Fruit fly (Drosophila melanogaster) whole organism, embryonic: ENCODE results near the gene CG7781.

Source experiments
- Abd-B ChIP-seq: fragments of 200-800 bp; sonication (Bioruptor generic); optimal IDR thresholded peaks from 2 replicates; lab custom pipeline; 2018; ENCODE audit warnings: missing biosample characterization, mild to moderate bottlenecking, missing genetic modification characterization, moderate library complexity
- CG10267 ChIP-seq: fragments of 200-800 bp; sonication (Bioruptor generic); optimal IDR thresholded peaks from 2 replicates; lab custom pipeline; 2018; ENCODE audit warnings: missing biosample characterization, mild to moderate bottlenecking, missing genetic modification characterization, moderate library complexity
- CG11723 ChIP-seq: fragments of 200-800 bp; sonication (Bioruptor generic); optimal IDR thresholded peaks from 2 replicates; lab custom pipeline; 2017; ENCODE audit warnings: missing biosample characterization, mild to moderate bottlenecking, missing genetic modification characterization
- CG12219 ChIP-seq: fragments of 200-800 bp; sonication (Bioruptor generic); optimal IDR thresholded peaks from 3 replicates; lab custom pipeline; 2018; ENCODE audit warnings: missing biosample characterization, mild to moderate bottlenecking, missing genetic modification characterization
- CG12744 ChIP-seq: fragments of 200-800 bp; sonication (Bioruptor generic); optimal IDR thresholded peaks from 2 replicates; lab custom pipeline; 2016; ENCODE audit warnings: missing biosample characterization, missing genetic modification characterization
- CG14014 ChIP-seq: fragments of 200-800 bp; sonication (Bioruptor generic); IDR thresholded peaks from 2 replicates; pipeline ENCODE4 v1.3.6; 2022; ENCODE audit warnings: missing biosample characterization, missing genetic modification characterization
- CG14965 ChIP-seq: fragments of 200-800 bp; sonication (Bioruptor generic); optimal IDR thresholded peaks from 2 replicates; lab custom pipeline; 2016; ENCODE audit warnings: missing biosample characterization, missing genetic modification characterization, borderline replicate concordance
- CG1603 ChIP-seq: fragments of 200-800 bp; sonication (Bioruptor generic); optimal IDR thresholded peaks from 2 replicates; lab custom pipeline; 2019; ENCODE audit warnings: missing biosample characterization, mild to moderate bottlenecking, missing genetic modification characterization, moderate library complexity
- CG1647 ChIP-seq: fragments of 200-800 bp; sonication (Bioruptor generic); optimal IDR thresholded peaks from 3 replicates; lab custom pipeline; 2016; ENCODE audit warnings: missing biosample characterization, missing genetic modification characterization
- CG17361 ChIP-seq: fragments of 200-800 bp; sonication (Bioruptor generic); IDR thresholded peaks from 3 replicates; pipeline ENCODE4 v1.3.6; 2022; ENCODE audit warnings: missing biosample characterization, missing genetic modification characterization
- CG18011 ChIP-seq: fragments of 200-800 bp; sonication (Bioruptor generic); optimal IDR thresholded peaks from 2 replicates; lab custom pipeline; 2017; ENCODE audit warnings: missing biosample characterization, missing genetic modification characterization, mild to moderate bottlenecking, moderate library complexity, missing genotype
- CG18262 ChIP-seq: fragments of 200-800 bp; optimal IDR thresholded peaks from 3 replicates; lab custom pipeline; 2019; ENCODE audit warnings: missing biosample characterization, mild to moderate bottlenecking, missing genetic modification characterization, moderate library complexity
- CG18476 ChIP-seq: fragments of 200-800 bp; sonication (Bioruptor generic); optimal IDR thresholded peaks from 2 replicates; lab custom pipeline; 2016; ENCODE audit warnings: missing biosample characterization, mild to moderate bottlenecking, missing genetic modification characterization
- CG30403 ChIP-seq: fragments of 200-800 bp; sonication (Bioruptor generic); optimal IDR thresholded peaks from 3 replicates; lab custom pipeline; 2016; ENCODE audit warnings: missing biosample characterization, missing genetic modification characterization
- CG3065 ChIP-seq: fragments of 200-800 bp; sonication (Bioruptor generic); optimal IDR thresholded peaks from 2 replicates; lab custom pipeline; 2016; ENCODE audit warnings: missing biosample characterization, missing genetic modification characterization
- CG3281 ChIP-seq: fragments of 200-800 bp; sonication (Bioruptor generic); optimal IDR thresholded peaks from 3 replicates; lab custom pipeline; 2017; ENCODE audit warnings: missing biosample characterization, mild to moderate bottlenecking, missing genetic modification characterization
- CG4328 ChIP-seq: fragments of 200-800 bp; sonication (Bioruptor generic); optimal IDR thresholded peaks from 3 replicates; lab custom pipeline; 2017; ENCODE audit warnings: missing biosample characterization, missing genetic modification reagents, missing genetic modification characterization
- CG4820 ChIP-seq: fragments of 200-800 bp; sonication (Bioruptor generic); optimal IDR thresholded peaks from 3 replicates; lab custom pipeline; 2016; ENCODE audit warnings: missing biosample characterization, missing genetic modification characterization
- CG5245 ChIP-seq: fragments of 200-800 bp; sonication (Bioruptor generic); optimal IDR thresholded peaks from 3 replicates; lab custom pipeline; 2016; ENCODE audit warnings: missing biosample characterization, missing genetic modification characterization
- CG6791 ChIP-seq: fragments of 200-800 bp; sonication (Bioruptor generic); IDR thresholded peaks from 3 replicates; pipeline ENCODE4 v1.3.6; 2022; ENCODE audit warnings: missing biosample characterization, missing genetic modification characterization; ENCODE audit not compliant: partially characterized antibody
- CG7372 ChIP-seq: fragments of 200-800 bp; sonication (Bioruptor generic); IDR thresholded peaks from 2 replicates; pipeline ENCODE4 v1.3.6; 2022; ENCODE audit warnings: missing biosample characterization, missing genetic modification characterization
- CG9437 ChIP-seq: fragments of 200-800 bp; sonication (Bioruptor generic); optimal IDR thresholded peaks from 2 replicates; lab custom pipeline; 2018; ENCODE audit warnings: missing biosample characterization, mild to moderate bottlenecking, missing genetic modification characterization
- Dip2 ChIP-seq: fragments of 200-800 bp; sonication (Bioruptor generic); IDR thresholded peaks from 2 replicates; pipeline ENCODE4 v1.3.6; 2022; ENCODE audit warnings: missing biosample characterization, missing genetic modification characterization
- Dll ChIP-seq: fragments of 200-800 bp; sonication (Bioruptor generic); IDR thresholded peaks from 4 replicates; pipeline ENCODE4 v1.3.6; 2022; ENCODE audit warnings: missing biosample characterization, missing genetic modification characterization; ENCODE audit not compliant: partially characterized antibody
- E2f1 ChIP-seq: fragments of 200-800 bp; sonication (Bioruptor generic); IDR thresholded peaks from 2 replicates; pipeline ENCODE4 v1.3.6; 2022; ENCODE audit warnings: missing biosample characterization, missing genetic modification characterization
- Hand ChIP-seq: fragments of 200-800 bp; sonication (Bioruptor generic); optimal IDR thresholded peaks from 2 replicates; lab custom pipeline; 2017; ENCODE audit warnings: mild to moderate bottlenecking, missing biosample characterization, missing genetic modification reagents, missing genetic modification characterization
- Max ChIP-seq: fragments of 200-800 bp; sonication (Bioruptor generic); optimal IDR thresholded peaks from 2 replicates; lab custom pipeline; 2016; ENCODE audit warnings: missing biosample characterization, mild to moderate bottlenecking, missing genetic modification characterization
- PHDP ChIP-seq: fragments of 200-800 bp; sonication (Bioruptor generic); optimal IDR thresholded peaks from 3 replicates; lab custom pipeline; 2018; ENCODE audit warnings: missing biosample characterization, mild to moderate bottlenecking, missing genetic modification characterization, moderate library complexity
- Sox102F ChIP-seq: fragments of 200-800 bp; sonication (Bioruptor generic); optimal IDR thresholded peaks from 2 replicates; lab custom pipeline; 2018; ENCODE audit warnings: missing biosample characterization, mild to moderate bottlenecking, missing genetic modification characterization, moderate library complexity
- Spps ChIP-seq: fragments of 200-800 bp; sonication (Bioruptor generic); optimal IDR thresholded peaks from 2 replicates; lab custom pipeline; 2018; ENCODE audit warnings: missing biosample characterization, mild to moderate bottlenecking, missing genetic modification characterization
- YL-1 ChIP-seq: fragments of 200-800 bp; sonication (Bioruptor generic); optimal IDR thresholded peaks from 3 replicates; lab custom pipeline; 2017; ENCODE audit warnings: missing biosample characterization, mild to moderate bottlenecking, missing genetic modification characterization
- amos ChIP-seq: fragments of 200-800 bp; sonication (Bioruptor generic); IDR thresholded peaks from 2 replicates; pipeline ENCODE4 v1.3.6; 2022; ENCODE audit warnings: missing biosample characterization, missing genetic modification characterization; ENCODE audit not compliant: partially characterized antibody
- bab2 ChIP-seq: fragments of 200-800 bp; sonication (Bioruptor generic); optimal IDR thresholded peaks from 2 replicates; lab custom pipeline; 2016; ENCODE audit warnings: missing biosample characterization, missing genetic modification characterization
- bbx ChIP-seq: fragments of 200-800 bp; sonication (Bioruptor generic); IDR thresholded peaks from 2 replicates; pipeline ENCODE4 v1.3.6; 2022; ENCODE audit warnings: missing biosample characterization, missing genetic modification characterization; ENCODE audit not compliant: partially characterized antibody
- cad ChIP-seq: fragments of >200 bp; optimal IDR thresholded peaks from 2 replicates; lab custom pipeline; 2017; ENCODE audit warnings: missing biosample characterization, missing genetic modification characterization
- dati ChIP-seq: fragments of 200-800 bp; sonication (Bioruptor generic); IDR thresholded peaks from 2 replicates; pipeline ENCODE4 v1.3.6; 2022; ENCODE audit warnings: missing biosample characterization, missing genetic modification characterization
- esg ChIP-seq: fragments of 200-800 bp; sonication (Bioruptor generic); conservative IDR thresholded peaks from 2 replicates; pipeline ENCODE4 v1.3.6; 2022; ENCODE audit warnings: missing biosample characterization, missing genetic modification characterization
- eve ChIP-seq, 2 experiments: fragments of >200 bp; optimal IDR thresholded peaks; 2 replicates each; lab custom pipeline; 2017; ENCODE audit warnings: missing biosample characterization in 2 of 2, missing genetic modification characterization in 2 of 2
- fu2 ChIP-seq: fragments of 200-800 bp; sonication (Bioruptor generic); optimal IDR thresholded peaks from 2 replicates; lab custom pipeline; 2016; ENCODE audit warnings: missing biosample characterization, missing genetic modification characterization
- gem ChIP-seq: fragments of 200-800 bp; sonication (Bioruptor generic); optimal IDR thresholded peaks from 2 replicates; lab custom pipeline; 2019; ENCODE audit warnings: missing biosample characterization, mild to moderate bottlenecking, missing genetic modification characterization, moderate library complexity
- jigr1 ChIP-seq: fragments of 200-800 bp; sonication (Bioruptor generic); IDR thresholded peaks from 3 replicates; pipeline ENCODE4 v1.3.6; 2022; ENCODE audit warnings: missing biosample characterization, missing genetic modification characterization
- lola ChIP-seq, 3 experiments: fragments of >200 bp in 2 of 3; fragments of 200-800 bp in 1 of 3; sonication (Bioruptor generic) in 1 of 3; optimal IDR thresholded peaks; 2 replicates each; lab custom pipeline; 2017 to 2019; ENCODE audit warnings: missing biosample characterization in 3 of 3, missing genetic modification characterization in 3 of 3, mild to moderate bottlenecking in 1 of 3, moderate library complexity in 1 of 3
- otp ChIP-seq: fragments of 200-800 bp; sonication (Bioruptor generic); IDR thresholded peaks from 3 replicates; pipeline ENCODE4, ENCODE4 v1.3.6; 2022; ENCODE audit warnings: missing biosample characterization, missing genetic modification characterization
- prd ChIP-seq, 3 experiments: fragments of >200 bp in 2 of 3; fragments of 200-800 bp in 1 of 3; sonication (Bioruptor generic) in 1 of 3; optimal IDR thresholded peaks in 2 of 3; IDR thresholded peaks in 1 of 3; 2 replicates in 2 of 3; 3 replicates in 1 of 3; pipeline versions ENCODE4 v1.3.6 to Lab custom; 2017 to 2022; ENCODE audit warnings: missing biosample characterization in 1 of 3, missing genetic modification characterization in 1 of 3
- sima ChIP-seq: fragments of 200-800 bp; sonication (Bioruptor generic); optimal IDR thresholded peaks from 2 replicates; lab custom pipeline; 2016; ENCODE audit warnings: missing biosample characterization, missing genetic modification characterization
- sqz ChIP-seq: fragments of 200-800 bp; sonication (Bioruptor generic); optimal IDR thresholded peaks from 3 replicates; lab custom pipeline; 2018; ENCODE audit warnings: missing biosample characterization, mild to moderate bottlenecking, missing genetic modification characterization
- unpg ChIP-seq: fragments of 200-800 bp; sonication (Bioruptor generic); optimal IDR thresholded peaks from 3 replicates; lab custom pipeline; 2018; ENCODE audit warnings: missing biosample characterization, mild to moderate bottlenecking, missing genetic modification characterization, moderate library complexity
- vnd ChIP-seq: fragments of 200-800 bp; sonication (Bioruptor generic); IDR thresholded peaks from 3 replicates; pipeline ENCODE4 v1.3.6; 2022; ENCODE audit warnings: missing biosample characterization, missing genetic modification characterization; ENCODE audit not compliant: partially characterized antibody

CG7781 gene

DNA sequence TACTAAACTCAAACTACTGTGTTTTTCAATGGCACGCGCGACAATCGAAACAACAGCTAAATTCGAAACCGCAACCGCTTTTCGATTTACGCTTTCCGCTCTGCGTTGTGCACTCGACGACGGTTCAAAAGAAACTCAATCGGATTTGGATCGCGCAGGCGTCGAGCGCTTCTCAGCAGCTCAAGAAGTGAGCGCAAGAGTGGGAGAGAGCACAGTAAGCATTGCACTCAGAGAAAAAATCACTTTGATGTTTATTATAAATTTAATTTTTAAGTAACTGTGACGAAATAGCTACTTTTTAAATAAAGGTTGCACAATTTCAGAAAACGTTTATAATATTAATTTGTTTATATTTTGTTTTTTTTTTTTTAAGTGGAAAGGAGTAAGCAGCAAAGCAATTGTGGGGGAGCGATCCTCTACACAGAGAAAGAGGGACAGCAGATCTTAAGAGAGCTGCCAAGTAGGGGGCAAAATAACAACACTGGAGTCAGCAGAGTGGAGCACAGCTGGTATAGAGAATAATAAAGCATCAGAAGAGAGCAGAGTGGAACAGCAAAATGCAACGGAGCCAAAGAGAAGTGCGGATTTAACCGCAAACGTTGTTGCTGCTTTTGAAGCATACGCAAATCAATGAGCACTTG lies 47.5 kb downstream of the CG7781 start (continued):
- peak; percentile 98 for TF ChIP-seq CG10267 (tag; lab: Kevin White, UChicago)
- peak; percentile 99 for TF ChIP-seq otp
- peak; percentile 99 for TF ChIP-seq Spps (tag; lab: Kevin White, UChicago)
- peak; percentile 97 for TF ChIP-seq CG18476 (GFP tag; lab: Kevin White, UChicago)
- TF ChIP-seq prd (optimal IDR thresholded peaks at IDR 0.05; lab: Kevin White, UChicago): no peak
- TF ChIP-seq prd (GFP tag; IDR thresholded peaks at IDR 0.05; lab: Robert Waterston, UW): peak; percentile 99
- peak; percentile 99 for TF ChIP-seq unpg
- TF ChIP-seq bbx (GFP tag; lab: Robert Waterston, UW): peak; percentile 57; the same call in 1 of the 2 replicates
- TF ChIP-seq bab2: peak; percentile 95
- TF ChIP-seq CG14965: peak; percentile 68
- TF ChIP-seq Hand: peak; percentile 90
- peak; percentile 98 for TF ChIP-seq CG4820 (GFP tag; lab: Kevin White, UChicago)
- peak; percentile 95 for TF ChIP-seq CG3281 (GFP tag; lab: Kevin White, UChicago)
- peak; percentile 98 for TF ChIP-seq esg
- TF ChIP-seq YL-1 (GFP tag; lab: Kevin White, UChicago): peak; percentile 80
- TF ChIP-seq CG11723 (GFP tag; lab: Kevin White, UChicago): peak; percentile 96
- TF ChIP-seq CG18011: peak; percentile 85
- TF ChIP-seq PHDP (tag; lab: Kevin White, UChicago): peak; percentile 98
- TF ChIP-seq sima (GFP tag; lab: Kevin White, UChicago): peak; percentile 82
- peak; percentile 95 for TF ChIP-seq jigr1 (GFP tag; lab: Robert Waterston, UW)
- peak; percentile 92 for TF ChIP-seq CG1647
- TF ChIP-seq CG4328 (GFP tag; lab: Kevin White, UChicago): peak; percentile 91
- TF ChIP-seq CG6791 (GFP tag; lab: Robert Waterston, UW): peak; percentile 68; the same call in 2 of the 3 replicates
- TF ChIP-seq vnd (GFP tag; lab: Robert Waterston, UW): no peak
- TF ChIP-seq cad (GFP tag; lab: Kevin White, UChicago): no peak
- TF ChIP-seq CG18262 (tag; lab: Kevin White, UChicago): peak; percentile 97
- peak; percentile 94 for TF ChIP-seq CG12219 (GFP tag; lab: Kevin White, UChicago)
- TF ChIP-seq lola (GFP tag; optimal IDR thresholded peaks at IDR 0.05; lab: Kevin White, UChicago): peak in 1 of 3 experiments; percentile 97
- TF ChIP-seq dati: peak; percentile 97
- TF ChIP-seq Dll: 0 out of 4 replicates have a peak, but pooled peaks have one; percentile 15
- peak; percentile 93 for TF ChIP-seq CG9437
- TF ChIP-seq CG1603: peak; percentile 78
- TF ChIP-seq CG14014: peak; percentile 98
- peak; percentile 72 for TF ChIP-seq fu2 (GFP tag; lab: Kevin White, UChicago)
- TF ChIP-seq CG17361 (GFP tag; lab: Robert Waterston, UW): peak; percentile 99
- peak; percentile 28; the same call in 1 of the 2 replicates for TF ChIP-seq amos (GFP tag; lab: Robert Waterston, UW)
- TF ChIP-seq sqz (GFP tag; lab: Kevin White, UChicago): peak; percentile 98
- peak; percentile 99 for TF ChIP-seq CG30403 (GFP tag; lab: Kevin White, UChicago)
- TF ChIP-seq CG3065: peak; percentile 95
- peak; percentile 97 for TF ChIP-seq CG5245
- peak; percentile 93 for TF ChIP-seq Abd-B (GFP tag; lab: Kevin White, UChicago)
- peak; percentile 99 for TF ChIP-seq gem (tag; lab: Kevin White, UChicago)
- peak; percentile 98 for TF ChIP-seq Max (GFP tag; lab: Kevin White, UChicago)
- TF ChIP-seq Sox102F (GFP tag; lab: Kevin White, UChicago): peak; percentile 99
- TF ChIP-seq CG7372 (GFP tag; lab: Robert Waterston, UW): peak; percentile 97
- peak; percentile 99 for TF ChIP-seq E2f1
- TF ChIP-seq CG12744: peak; percentile 93
- TF ChIP-seq Dip2: no peak; the same call in 1 of the 2 replicates
- TF ChIP-seq eve (GFP tag; optimal IDR thresholded peaks at IDR 0.05; lab: Kevin White, UChicago): peak in 1 of 2 experiments; percentile 97
